Worm (Caenorhabditis elegans) whole organism, young adult: ENCODE results near the gene ZK896.5.

Experiments
- D2030.7 ChIP-seq: fragments of 200-800 bp; sonication (Bioruptor generic); IDR thresholded peaks from 2 replicates; pipeline ENCODE4 v1.3.6; 2022; ENCODE audit warnings: missing genetic modification reagents, missing genetic modification characterization, missing compliant biosample characterization
- F57C9.4 ChIP-seq: sonication (generic microtip); optimal IDR thresholded peaks from 2 replicates; lab custom pipeline; 2017; ENCODE audit warnings: mild to moderate bottlenecking, missing genetic modification characterization, missing compliant biosample characterization
- K12H6.12 ChIP-seq: fragments of 200-800 bp; sonication (Bioruptor generic); optimal IDR thresholded peaks from 2 replicates; lab custom pipeline; 2018; ENCODE audit warnings: mild to moderate bottlenecking, missing genetic modification characterization, missing compliant biosample characterization
- aptf-3 ChIP-seq: fragments of 200-800 bp; sonication (Bioruptor generic); IDR thresholded peaks from 2 replicates; pipeline ENCODE4 v1.3.6; 2022; ENCODE audit warnings: missing genetic modification characterization, missing compliant biosample characterization
- atf-7 ChIP-seq: sonication (generic microtip); optimal IDR thresholded peaks from 2 replicates; lab custom pipeline; 2017; ENCODE audit warnings: mild to moderate bottlenecking, missing genetic modification characterization, missing compliant biosample characterization
- bed-2 ChIP-seq: fragments of 200-800 bp; sonication (Bioruptor generic); IDR thresholded peaks from 2 replicates; pipeline ENCODE4 v1.3.6; 2022; ENCODE audit warnings: missing genetic modification reagents, missing genetic modification characterization, missing compliant biosample characterization
- cebp-1 ChIP-seq, 2 experiments: fragments of 200-800 bp in 1 of 2; sonication (Bioruptor generic) in 1 of 2; sonication (generic microtip) in 1 of 2; IDR thresholded peaks in 1 of 2; optimal IDR thresholded peaks in 1 of 2; 2 replicates each; pipeline versions ENCODE4 v1.3.6 to Lab custom; 2017 to 2022; ENCODE audit warnings: missing compliant biosample characterization in 2 of 2, missing genetic modification characterization in 2 of 2, mild to moderate bottlenecking in 1 of 2, missing genetic modification reagents in 1 of 2, moderate library complexity in 1 of 2
- cebp-2 ChIP-seq: fragments of 200-800 bp; sonication (Bioruptor generic); IDR thresholded peaks from 2 replicates; pipeline ENCODE4 v1.3.6; 2022; ENCODE audit warnings: missing genetic modification characterization, missing compliant biosample characterization
- ceh-79 ChIP-seq: sonication (generic microtip); optimal IDR thresholded peaks from 2 replicates; lab custom pipeline; 2017; ENCODE audit warnings: mild to moderate bottlenecking, missing genetic modification characterization, missing compliant biosample characterization
- dpl-1 ChIP-seq: fragments of 150-350 bp; optimal IDR thresholded peaks from 2 replicates; lab custom pipeline; 2014; ENCODE audit warnings: missing biosample characterization, missing genetic modification reagents, missing genetic modification characterization
- egl-18 ChIP-seq: fragments of 200-800 bp; sonication (Bioruptor generic); IDR thresholded peaks from 2 replicates; pipeline ENCODE4 v1.3.6; 2022; ENCODE audit warnings: missing genetic modification reagents, missing genetic modification characterization, missing compliant biosample characterization
- ekl-4 ChIP-seq: fragments of 200-800 bp; sonication (Bioruptor generic); IDR thresholded peaks from 2 replicates; pipeline ENCODE4 v1.3.6; 2022; ENCODE audit warnings: missing genetic modification reagents, missing genetic modification characterization, missing compliant biosample characterization
- gei-17 ChIP-seq: fragments of 200-800 bp; sonication (Bioruptor generic); optimal IDR thresholded peaks from 2 replicates; lab custom pipeline; 2018; ENCODE audit warnings: mild to moderate bottlenecking, missing genetic modification characterization, missing compliant biosample characterization
- let-526 ChIP-seq: fragments of 200-800 bp; sonication (Bioruptor generic); IDR thresholded peaks from 2 replicates; pipeline ENCODE4 v1.3.6; 2022; ENCODE audit warnings: missing genetic modification reagents, missing genetic modification characterization, missing compliant biosample characterization
- lir-1 ChIP-seq: fragments of 200-800 bp; sonication (Bioruptor generic); conservative IDR thresholded peaks from 2 replicates; pipeline ENCODE4 v1.3.6; 2022; ENCODE audit warnings: missing genetic modification reagents, missing genetic modification characterization, missing compliant biosample characterization
- lsl-1 ChIP-seq: fragments of 200-800 bp; sonication (Bioruptor generic); optimal IDR thresholded peaks from 2 replicates; lab custom pipeline; 2018; ENCODE audit warnings: mild to moderate bottlenecking, missing genetic modification characterization, moderate library complexity, missing compliant biosample characterization
- madf-3 ChIP-seq: fragments of 200-800 bp; sonication (Bioruptor generic); IDR thresholded peaks from 2 replicates; pipeline ENCODE4 v1.3.6; 2022; ENCODE audit warnings: missing genetic modification reagents, missing genetic modification characterization, missing compliant biosample characterization
- mel-28 ChIP-seq: sonication (generic microtip); optimal IDR thresholded peaks from 2 replicates; lab custom pipeline; 2016; ENCODE audit warnings: borderline replicate concordance, mild to moderate bottlenecking, missing genetic modification characterization, missing compliant biosample characterization
- nfyb-1 ChIP-seq: fragments of 200-800 bp; sonication (Bioruptor generic); IDR thresholded peaks from 2 replicates; pipeline ENCODE4 v1.3.6; 2022; ENCODE audit warnings: missing genetic modification reagents, missing genetic modification characterization, missing compliant biosample characterization
- nhr-120 ChIP-seq: fragments of 200-800 bp; sonication (Bioruptor generic); IDR thresholded peaks from 2 replicates; pipeline ENCODE4 v1.3.6; 2022; ENCODE audit warnings: missing genetic modification characterization, missing compliant biosample characterization
- nhr-179 ChIP-seq: sonication (generic microtip); optimal IDR thresholded peaks from 2 replicates; lab custom pipeline; 2016; ENCODE audit warnings: mild to moderate bottlenecking, missing genetic modification characterization, missing compliant biosample characterization
- nhr-27 ChIP-seq: fragments of 200-800 bp; sonication (Bioruptor generic); optimal IDR thresholded peaks from 2 replicates; lab custom pipeline; 2018; ENCODE audit warnings: mild to moderate bottlenecking, missing genetic modification characterization, moderate library complexity, missing compliant biosample characterization
- nhr-80 ChIP-seq: sonication (generic microtip); optimal IDR thresholded peaks from 2 replicates; lab custom pipeline; 2016; ENCODE audit warnings: missing genetic modification characterization, missing compliant biosample characterization
- pha-4 ChIP-seq: fragments of 150-350 bp; sonication (generic microtip); optimal IDR thresholded peaks from 2 replicates; lab custom pipeline; 2014; ENCODE audit warnings: missing biosample characterization, missing genetic modification reagents, missing genetic modification characterization
- snpc-4 ChIP-seq, 5 experiments: fragments of 150-350 bp in 1 of 5; sonication (generic microtip) in 4 of 5; optimal IDR thresholded peaks; 2 replicates each; lab custom pipeline; 2014 to 2018; ENCODE audit warnings: missing genetic modification characterization in 5 of 5, missing biosample characterization in 3 of 5, antibody characterized with exemption in 2 of 5, mild to moderate bottlenecking in 2 of 5, missing compliant biosample characterization in 2 of 5, missing genotype in 2 of 5, moderate library complexity in 2 of 5, missing genetic modification reagents in 1 of 5
- unc-62 ChIP-seq: fragments of 150-350 bp; optimal IDR thresholded peaks from 2 replicates; lab custom pipeline; 2014; ENCODE audit warnings: missing biosample characterization, missing genetic modification reagents, missing genetic modification characterization
- ztf-26 ChIP-seq: sonication (generic microtip); optimal IDR thresholded peaks from 2 replicates; lab custom pipeline; 2017; ENCODE audit warnings: missing genetic modification characterization, missing compliant biosample characterization

Gene ZK896.5

DNA sequence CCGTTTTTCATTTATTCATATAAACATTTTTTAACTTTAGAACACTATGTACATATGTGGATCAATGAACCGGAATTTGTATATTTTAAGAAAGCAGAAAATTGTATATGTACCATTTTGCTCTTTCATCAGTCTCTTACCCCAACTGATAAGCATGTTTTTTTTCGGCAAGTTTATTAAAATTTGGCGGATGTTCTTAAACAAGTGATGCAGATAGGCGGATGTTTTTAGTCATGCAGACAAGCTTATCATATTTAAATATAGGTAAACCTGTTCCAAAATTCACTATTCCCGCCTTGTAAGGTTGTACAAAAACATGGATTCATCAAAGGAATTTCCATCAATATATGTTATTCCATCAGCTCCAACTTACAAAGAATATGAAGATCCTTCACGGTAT lies 19.9 kb upstream of the ZK896.5 start, which contains the start of gene K08D8.9 (continued):
- no peak for TF ChIP-seq lsl-1 (GFP tag; lab: Kevin White, UChicago)
- no peak for TF ChIP-seq dpl-1 (GFP tag; lab: Kevin White, UChicago)
- TF ChIP-seq madf-3 (GFP tag; lab: Robert Waterston, UW) = no peak
- no peak for TF ChIP-seq cebp-2

- TF ChIP-seq cebp-1 (GFP tag; IDR thresholded peaks at IDR 0.05; lab: Robert Waterston, UW) (no peak), cebp-1 (tag; optimal IDR thresholded peaks at IDR 0.05; lab: Kevin White, UChicago) (peak; percentile 37), cebp-2 (no peak)
Observed at ce11 chrIV:12898823-12899222, 19.4 kb upstream of the ZK896.5 start.

DNA sequence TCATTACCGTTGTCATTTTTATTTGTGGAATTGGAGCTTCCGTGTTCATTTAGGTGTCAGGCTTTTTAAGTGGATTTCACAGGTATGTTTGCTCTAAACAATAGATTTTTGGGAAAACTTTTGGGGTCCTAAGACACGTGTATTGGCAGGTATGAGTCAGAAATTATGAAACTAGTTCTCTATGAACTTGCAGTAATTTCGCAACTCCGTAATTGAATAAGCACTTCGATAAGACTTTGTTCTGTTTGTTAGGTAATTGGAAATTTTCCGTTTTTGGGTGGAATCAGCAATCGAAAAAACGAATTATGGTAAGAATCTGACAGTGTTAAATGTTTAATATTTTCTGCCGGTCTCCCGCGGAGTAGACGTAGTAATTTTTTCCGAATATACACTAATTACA lies 17.7 kb upstream of the ZK896.5 start:
- TF ChIP-seq mel-28 (no peak), cebp-1 (GFP tag; IDR thresholded peaks at IDR 0.05; lab: Robert Waterston, UW) (peak; percentile 57; the same call in 1 of the 2 replicates), cebp-1 (tag; optimal IDR thresholded peaks at IDR 0.05; lab: Kevin White, UChicago) (peak; percentile 79)

ce11 chrIV:12896371-12896882 lies 17.0 kb upstream of the ZK896.5 start, which contains the start of gene K08D8.7:
TSS of gene K08D8.7 (plus strand) at chrIV:12896832.
- no peak for TF ChIP-seq ekl-4 (GFP tag; lab: Robert Waterston, UW)
- TF ChIP-seq nhr-80 (tag; lab: Kevin White, UChicago) = peak; percentile 21
- TF ChIP-seq pha-4 = no peak

- TF ChIP-seq pha-4 (no peak), bed-2 (GFP tag; lab: Robert Waterston, UW) (no peak), nhr-120 (GFP tag; lab: Robert Waterston, UW) (no peak), unc-62 (GFP tag; lab: Kevin White, UChicago) (no peak), ceh-79 (no peak), D2030.7 (GFP tag; lab: Robert Waterston, UW) (no peak), atf-7 (tag; lab: Kevin White, UChicago) (no peak), ekl-4 (GFP tag; lab: Robert Waterston, UW) (no peak), nhr-179 (tag; lab: Kevin White, UChicago) (no peak), mel-28 (no peak), let-526 (GFP tag; lab: Robert Waterston, UW) (no peak), lir-1 (GFP tag; lab: Robert Waterston, UW) (no peak), egl-18 (GFP tag; lab: Robert Waterston, UW) (no peak), nfyb-1 (no peak), F57C9.4 (tag; lab: Kevin White, UChicago) (no peak)
Observed at ce11 chrIV:12894996-12895395, 15.6 kb upstream of the ZK896.5 start, which contains the start of gene K08D8.11. TSS of gene K08D8.11 (plus strand) at chrIV:12895296.

ce11 chrIV:12893166-12893565 lies 13.7 kb upstream of the ZK896.5 start, which contains the start of gene K08D8.12:
TSS of gene K08D8.12 (plus strand) at chrIV:12893466.
- TF ChIP-seq aptf-3 (no peak), nhr-27 (tag; lab: Kevin White, UChicago) (no peak), atf-7 (tag; lab: Kevin White, UChicago) (no peak), snpc-4 (GFP tag; optimal IDR thresholded peaks at IDR 0.05; lab: Kevin White, UChicago) (no peak), snpc-4 (tag; optimal IDR thresholded peaks at IDR 0.05; lab: Kevin White, UChicago) (no peak), F57C9.4 (tag; lab: Kevin White, UChicago) (no peak), gei-17 (GFP tag; lab: Kevin White, UChicago) (no peak), K12H6.12 (tag; lab: Kevin White, UChicago) (no peak), ztf-26 (tag; lab: Kevin White, UChicago) (no peak)
